Fruit fly (Drosophila melanogaster) whole organism, embryonic: ENCODE measurements around the gene Cog2.
A peak's percentile ranks its signal among the peaks of the same experiment; 100 is the strongest.

Source experiments
- Abd-B ChIP-seq: fragments of 200-800 bp; sonication (Bioruptor generic); optimal IDR thresholded peaks from 2 replicates; lab custom pipeline; 2018; ENCODE audit warnings: missing biosample characterization, mild to moderate bottlenecking, missing genetic modification characterization, moderate library complexity
- Atf6 ChIP-seq: fragments of 200-800 bp; sonication (Bioruptor generic); IDR thresholded peaks from 2 replicates; pipeline ENCODE4 v1.3.6; 2022; ENCODE audit warnings: missing biosample characterization, missing genetic modification characterization
- BtbVII ChIP-seq: fragments of 200-800 bp; sonication (Bioruptor generic); optimal IDR thresholded peaks from 3 replicates; lab custom pipeline; 2017; ENCODE audit warnings: missing biosample characterization, mild to moderate bottlenecking, missing genetic modification characterization
- CG10366 ChIP-seq: fragments of 200-800 bp; sonication (Bioruptor generic); IDR thresholded peaks from 2 replicates; pipeline ENCODE4 v1.3.6; 2022; ENCODE audit warnings: missing biosample characterization, missing genetic modification characterization
- CG10462 ChIP-seq: fragments of 200-800 bp; sonication (Bioruptor generic); optimal IDR thresholded peaks from 2 replicates; lab custom pipeline; 2016; ENCODE audit warnings: missing biosample characterization, missing genetic modification characterization
- CG11456 ChIP-seq: fragments of 200-800 bp; sonication (Bioruptor generic); IDR thresholded peaks from 3 replicates; pipeline ENCODE4 v1.3.6; 2022; ENCODE audit warnings: missing biosample characterization, missing genetic modification characterization
- CG11560 ChIP-seq: fragments of 200-800 bp; sonication (Bioruptor generic); IDR thresholded peaks from 3 replicates; pipeline ENCODE4 v1.3.6; 2022; ENCODE audit warnings: missing biosample characterization, missing genetic modification characterization
- CG1233 ChIP-seq: fragments of 200-800 bp; sonication (Bioruptor generic); optimal IDR thresholded peaks from 4 replicates; lab custom pipeline; 2018; ENCODE audit warnings: missing biosample characterization, mild to moderate bottlenecking, missing genetic modification characterization
- CG12744 ChIP-seq: fragments of 200-800 bp; sonication (Bioruptor generic); optimal IDR thresholded peaks from 2 replicates; lab custom pipeline; 2016; ENCODE audit warnings: missing biosample characterization, missing genetic modification characterization
- CG17361 ChIP-seq: fragments of 200-800 bp; sonication (Bioruptor generic); IDR thresholded peaks from 3 replicates; pipeline ENCODE4 v1.3.6; 2022; ENCODE audit warnings: missing biosample characterization, missing genetic modification characterization
- CG17802 ChIP-seq: fragments of 200-800 bp; sonication (Bioruptor generic); optimal IDR thresholded peaks from 2 replicates; lab custom pipeline; 2018; ENCODE audit warnings: missing biosample characterization, mild to moderate bottlenecking, missing genetic modification characterization, moderate library complexity
- CG2129 ChIP-seq: fragments of 200-800 bp; sonication (Bioruptor generic); IDR thresholded peaks from 2 replicates; pipeline ENCODE4 v1.3.6; 2022; ENCODE audit warnings: missing biosample characterization, missing genetic modification characterization; ENCODE audit not compliant: partially characterized antibody
- CG2875 ChIP-seq: fragments of 200-800 bp; sonication (Bioruptor generic); optimal IDR thresholded peaks from 2 replicates; lab custom pipeline; 2017; ENCODE audit warnings: missing biosample characterization, mild to moderate bottlenecking, missing genetic modification characterization, missing genetic modification reagents
- CG2889 ChIP-seq: fragments of 200-800 bp; sonication (Bioruptor generic); IDR thresholded peaks from 3 replicates; pipeline ENCODE4 v1.3.6; 2022; ENCODE audit warnings: missing biosample characterization, missing genetic modification characterization
- CG30431 ChIP-seq: fragments of 200-800 bp; sonication (Bioruptor generic); optimal IDR thresholded peaks from 2 replicates; lab custom pipeline; 2017; ENCODE audit warnings: missing biosample characterization, missing genetic modification characterization
- CG3163 ChIP-seq: fragments of 200-800 bp; sonication (Bioruptor generic); optimal IDR thresholded peaks from 3 replicates; lab custom pipeline; 2016; ENCODE audit warnings: missing biosample characterization, missing genetic modification characterization
- CG3726 ChIP-seq: fragments of 200-800 bp; sonication (Bioruptor generic); IDR thresholded peaks from 3 replicates; pipeline ENCODE4, ENCODE4 v1.3.6; 2022; ENCODE audit warnings: missing biosample characterization, missing genetic modification characterization
- CG4854 ChIP-seq: fragments of 200-800 bp; sonication (Bioruptor generic); optimal IDR thresholded peaks from 2 replicates; lab custom pipeline; 2016; ENCODE audit warnings: missing biosample characterization, missing genetic modification characterization, inconsistent platforms
- CG6765 ChIP-seq: fragments of 200-800 bp; sonication (Bioruptor generic); optimal IDR thresholded peaks from 3 replicates; lab custom pipeline; 2017; ENCODE audit warnings: missing biosample characterization, mild to moderate bottlenecking, missing genetic modification characterization
- CG7839 ChIP-seq: fragments of 200-800 bp; sonication (Bioruptor generic); optimal IDR thresholded peaks from 3 replicates; lab custom pipeline; 2018; ENCODE audit warnings: missing biosample characterization, mild to moderate bottlenecking, missing genetic modification characterization, moderate library complexity
- CG7928 ChIP-seq: fragments of 200-800 bp; sonication (Bioruptor generic); optimal IDR thresholded peaks from 2 replicates; lab custom pipeline; 2017; ENCODE audit warnings: missing biosample characterization, mild to moderate bottlenecking, missing genetic modification characterization
- CG8765 ChIP-seq: fragments of 200-800 bp; sonication (Bioruptor generic); IDR thresholded peaks from 2 replicates; pipeline ENCODE4 v1.3.6; 2022; ENCODE audit warnings: missing biosample characterization, missing genetic modification characterization
- Camta ChIP-seq: fragments of 200-800 bp; sonication (Bioruptor generic); optimal IDR thresholded peaks from 2 replicates; lab custom pipeline; 2016; ENCODE audit warnings: missing biosample characterization, missing genetic modification characterization
- D19A ChIP-seq: fragments of 200-800 bp; optimal IDR thresholded peaks from 3 replicates; lab custom pipeline; 2019; ENCODE audit warnings: missing biosample characterization, mild to moderate bottlenecking, missing genetic modification characterization, moderate library complexity
- Doc3 ChIP-seq: fragments of 200-800 bp; sonication (Bioruptor generic); IDR thresholded peaks from 3 replicates; pipeline ENCODE4 v1.3.6; 2022; ENCODE audit warnings: missing biosample characterization, missing genetic modification characterization; ENCODE audit not compliant: partially characterized antibody
- E2f2 ChIP-seq: fragments of 200-800 bp; sonication (Bioruptor generic); IDR thresholded peaks from 2 replicates; pipeline ENCODE4 v1.3.6; 2022; ENCODE audit warnings: missing biosample characterization, missing genetic modification characterization
- HLH3B ChIP-seq: fragments of 200-800 bp; sonication (Bioruptor generic); IDR thresholded peaks from 2 replicates; pipeline ENCODE4 v1.3.6; 2022; ENCODE audit warnings: missing biosample characterization, missing genetic modification characterization
- Lhr ChIP-seq: fragments of 200-800 bp; sonication (Bioruptor generic); optimal IDR thresholded peaks from 3 replicates; lab custom pipeline; 2017; ENCODE audit warnings: mild to moderate bottlenecking, missing biosample characterization, missing genetic modification reagents, missing genetic modification characterization
- MESR4 ChIP-seq: fragments of 200-800 bp; sonication (Bioruptor generic); optimal IDR thresholded peaks from 2 replicates; lab custom pipeline; 2018; ENCODE audit warnings: missing biosample characterization, mild to moderate bottlenecking, missing genetic modification characterization, moderate library complexity
- NFAT ChIP-seq: fragments of 200-800 bp; sonication (Bioruptor generic); IDR thresholded peaks from 2 replicates; pipeline ENCODE4 v1.3.6; 2022; ENCODE audit warnings: missing biosample characterization, missing genetic modification characterization
- Nf-YA ChIP-seq: fragments of 200-800 bp; sonication (Bioruptor generic); IDR thresholded peaks from 2 replicates; pipeline ENCODE4 v1.3.6; 2022; ENCODE audit warnings: missing biosample characterization, missing genetic modification characterization
- Six4 ChIP-seq: fragments of 200-800 bp; sonication (Bioruptor generic); optimal IDR thresholded peaks from 2 replicates; lab custom pipeline; 2016; ENCODE audit warnings: missing biosample characterization, missing genetic modification characterization
- Sry-β ChIP-seq: fragments of 200-800 bp; sonication (Bioruptor generic); optimal IDR thresholded peaks from 2 replicates; lab custom pipeline; 2018; ENCODE audit warnings: missing biosample characterization, mild to moderate bottlenecking, missing genetic modification characterization, moderate library complexity
- Taf1 ChIP-seq: fragments of 200-800 bp; sonication (Bioruptor generic); IDR thresholded peaks from 2 replicates; pipeline ENCODE4 v1.3.6; 2022; ENCODE audit warnings: missing biosample characterization, missing genetic modification characterization
- Vsx1 ChIP-seq: fragments of 200-800 bp; sonication (Bioruptor generic); optimal IDR thresholded peaks from 2 replicates; lab custom pipeline; 2017; ENCODE audit warnings: missing biosample characterization, mild to moderate bottlenecking, missing genetic modification characterization, missing genetic modification reagents
- amos ChIP-seq: fragments of 200-800 bp; sonication (Bioruptor generic); IDR thresholded peaks from 2 replicates; pipeline ENCODE4 v1.3.6; 2022; ENCODE audit warnings: missing biosample characterization, missing genetic modification characterization; ENCODE audit not compliant: partially characterized antibody
- bowl ChIP-seq: fragments of 200-800 bp; sonication (Bioruptor generic); IDR thresholded peaks from 2 replicates; pipeline ENCODE4 v1.3.6; 2022; ENCODE audit warnings: missing biosample characterization, missing genetic modification characterization
- br ChIP-seq: fragments of >200 bp; optimal IDR thresholded peaks from 2 replicates; lab custom pipeline; 2017
- eyg ChIP-seq: fragments of 200-800 bp; sonication (Bioruptor generic); optimal IDR thresholded peaks from 3 replicates; lab custom pipeline; 2016; ENCODE audit warnings: missing biosample characterization, missing genetic modification characterization
- fru ChIP-seq: fragments of >200 bp; optimal IDR thresholded peaks from 2 replicates; lab custom pipeline; 2017
- gfzf ChIP-seq: fragments of 200-800 bp; sonication (Bioruptor generic); optimal IDR thresholded peaks from 2 replicates; lab custom pipeline; 2016; ENCODE audit warnings: missing biosample characterization, mild to moderate bottlenecking, missing genetic modification characterization, moderate library complexity
- gsb-n ChIP-seq: fragments of 200-800 bp; sonication (Bioruptor generic); optimal IDR thresholded peaks from 3 replicates; lab custom pipeline; 2018; ENCODE audit warnings: missing biosample characterization, mild to moderate bottlenecking, missing genetic modification characterization
- ham ChIP-seq: fragments of 200-800 bp; sonication (Bioruptor generic); IDR thresholded peaks from 2 replicates; pipeline ENCODE4 v1.3.6; 2022; ENCODE audit warnings: missing biosample characterization, missing genetic modification characterization
- ken ChIP-seq: fragments of 200-800 bp; sonication (Bioruptor generic); IDR thresholded peaks from 3 replicates; pipeline ENCODE4 v1.3.6; 2022; ENCODE audit warnings: missing biosample characterization, missing genetic modification characterization
- knrl ChIP-seq: fragments of 200-800 bp; sonication (Bioruptor generic); IDR thresholded peaks from 3 replicates; pipeline ENCODE4 v1.3.6; 2022; ENCODE audit warnings: missing biosample characterization, missing genetic modification characterization; ENCODE audit not compliant: partially characterized antibody
- lab ChIP-seq: fragments of 200-800 bp; sonication (Bioruptor generic); optimal IDR thresholded peaks from 3 replicates; lab custom pipeline; 2017; ENCODE audit warnings: missing biosample characterization, missing genetic modification characterization, mild to moderate bottlenecking, moderate library complexity, missing genetic modification reagents
- mam ChIP-seq: fragments of 200-800 bp; sonication (Bioruptor generic); optimal IDR thresholded peaks from 3 replicates; lab custom pipeline; 2016; ENCODE audit warnings: missing biosample characterization, missing genetic modification characterization
- nau ChIP-seq: fragments of 200-800 bp; sonication (Bioruptor generic); optimal IDR thresholded peaks from 3 replicates; lab custom pipeline; 2017; ENCODE audit warnings: missing biosample characterization, mild to moderate bottlenecking, missing genetic modification characterization, missing genetic modification reagents
- pb ChIP-seq: fragments of 200-800 bp; sonication (Bioruptor generic); optimal IDR thresholded peaks from 3 replicates; lab custom pipeline; 2016; ENCODE audit warnings: missing biosample characterization, missing genetic modification characterization
- ssp ChIP-seq: fragments of 200-800 bp; sonication (Bioruptor generic); IDR thresholded peaks from 2 replicates; pipeline ENCODE4 v1.3.6; 2022; ENCODE audit warnings: missing biosample characterization, missing genetic modification characterization
- trem ChIP-seq: fragments of 200-800 bp; optimal IDR thresholded peaks from 3 replicates; lab custom pipeline; 2019; ENCODE audit warnings: missing biosample characterization, mild to moderate bottlenecking, missing genetic modification characterization, moderate library complexity
- vfl ChIP-seq: fragments of 200-800 bp; sonication (Bioruptor generic); optimal IDR thresholded peaks from 2 replicates; lab custom pipeline; 2016; ENCODE audit warnings: missing biosample characterization, missing genetic modification characterization
- zen ChIP-seq: fragments of 200-800 bp; sonication (Bioruptor generic); optimal IDR thresholded peaks from 3 replicates; lab custom pipeline; 2018; ENCODE audit warnings: missing biosample characterization, mild to moderate bottlenecking, missing genetic modification characterization, moderate library complexity

Cog2 gene

dm6 chr3R:15346018-15346383, 15.5 kb downstream of the Cog2 start, which contains the start of the genes Surf4 and CG31301 (continued):
- TF ChIP-seq Nf-YA (GFP tag; lab: Robert Waterston, UW) (no peak), CG12744 (GFP tag; lab: Kevin White, UChicago) (no peak), CG3163 (GFP tag; lab: Kevin White, UChicago) (no peak), CG17802 (no peak), gfzf (no peak), Atf6 (GFP tag; lab: Robert Waterston, UW) (no peak), Abd-B (GFP tag; lab: Kevin White, UChicago) (no peak), CG4854 (no peak), CG2129 (no peak), CG3726 (GFP tag; lab: Robert Waterston, UW) (no peak), MESR4 (GFP tag; lab: Kevin White, UChicago) (peak; percentile 77), eyg (GFP tag; lab: Kevin White, UChicago) (no peak), vfl (GFP tag; lab: Kevin White, UChicago) (no peak), ssp (no peak), zen (tag; lab: Kevin White, UChicago) (no peak), CG10366 (no peak), Doc3 (GFP tag; lab: Robert Waterston, UW) (peak; percentile 53; the same call in 2 of the 3 replicates), CG10462 (GFP tag; lab: Kevin White, UChicago) (no peak), CG11560 (tag; lab: Robert Waterston, UW) (no peak), BtbVII (no peak), CG7928 (no peak), nau (no peak), mam (GFP tag; lab: Kevin White, UChicago) (no peak), D19A (no peak), HLH3B (no peak), Sry-β (GFP tag; lab: Kevin White, UChicago) (no peak), Camta (no peak), CG30431 (GFP tag; lab: Kevin White, UChicago) (no peak), CG7839 (tag; lab: Kevin White, UChicago) (no peak), CG11456 (GFP tag; lab: Robert Waterston, UW) (no peak), CG2889 (GFP tag; lab: Robert Waterston, UW) (no peak), Vsx1 (GFP tag; lab: Kevin White, UChicago) (no peak), Taf1 (no peak), CG17361 (GFP tag; lab: Robert Waterston, UW) (no peak), ham (GFP tag; lab: Robert Waterston, UW) (no peak), ken (GFP tag; lab: Robert Waterston, UW) (no peak), gsb-n (tag; lab: Kevin White, UChicago) (no peak), CG8765 (GFP tag; lab: Robert Waterston, UW) (no peak), pb (GFP tag; lab: Kevin White, UChicago) (no peak), Lhr (no peak), Six4 (GFP tag; lab: Kevin White, UChicago) (no peak), NFAT (GFP tag; lab: Robert Waterston, UW) (no peak), trem (peak; percentile 29), br (lab: Kevin White, UChicago) (no peak), fru (lab: Kevin White, UChicago) (no peak), CG1233 (GFP tag; lab: Kevin White, UChicago) (no peak), bowl (GFP tag; lab: Robert Waterston, UW) (no peak), CG6765 (GFP tag; lab: Kevin White, UChicago) (no peak), amos (GFP tag; lab: Robert Waterston, UW) (peak; percentile 74), CG2875 (no peak), knrl (GFP tag; lab: Robert Waterston, UW) (peak; percentile 51; the same call in 2 of the 3 replicates), lab (GFP tag; lab: Kevin White, UChicago) (no peak), E2f2 (GFP tag; lab: Robert Waterston, UW) (0 out of 2 replicates have a peak, but pooled peaks have one; percentile 33)
